Worm (Caenorhabditis elegans): ENCODE measurements around the gene E03H12.5.

ce11 chrIV:5012241-5012640, 35.2 kb downstream of the E03H12.5 start, which contains the start of gene srm-1:
- TF ChIP-seq snpc-4 (tag; optimal IDR thresholded peaks at IDR 0.05) (no peak), lin-13 (tag; optimal IDR thresholded peaks at IDR 0.05) (no peak), unc-62 (GFP tag; optimal IDR thresholded peaks at IDR 0.05) (no peak), unc-39 (tag; optimal IDR thresholded peaks at IDR 0.05) (no peak), mab-5 (tag; optimal IDR thresholded peaks at IDR 0.05) (no peak), mep-1 (tag; optimal IDR thresholded peaks at IDR 0.05) (no peak), elt-3 (tag; optimal IDR thresholded peaks at IDR 0.05) (no peak), cnd-1 (tag; optimal IDR thresholded peaks at IDR 0.05) (no peak), lin-32 (GFP tag; optimal IDR thresholded peaks at IDR 0.05) (no peak), sem-2 (GFP tag; optimal IDR thresholded peaks at IDR 0.05) (no peak), unc-120 (tag; optimal IDR thresholded peaks at IDR 0.05; ENCODE audit: poor library complexity, severe bottlenecking) (no peak), nhr-12 (tag; optimal IDR thresholded peaks at IDR 0.05) (no peak)

Data from whole organism, mixed stage, embryonic.